Fruit fly (Drosophila melanogaster) whole organism, prepupa: ENCODE data around the gene CG31100.

ENCODE experiments used
- CG10631 ChIP-seq: fragments of 200-800 bp; sonication (Bioruptor generic); optimal IDR thresholded peaks from 2 replicates; lab custom pipeline; 2016; ENCODE audit warnings: missing biosample characterization, missing genetic modification characterization
- CG10669 ChIP-seq: fragments of 200-800 bp; sonication (Bioruptor generic); optimal IDR thresholded peaks from 3 replicates; lab custom pipeline; 2018; ENCODE audit warnings: missing biosample characterization, mild to moderate bottlenecking, missing genetic modification characterization, moderate library complexity
- CG11294 ChIP-seq: fragments of 200-800 bp; sonication (Bioruptor generic); IDR thresholded peaks from 2 replicates; pipeline ENCODE4 v1.3.6; 2022; ENCODE audit warnings: missing biosample characterization, missing genetic modification characterization
- CG15336 ChIP-seq: fragments of 200-800 bp; sonication (Bioruptor generic); IDR thresholded peaks from 2 replicates; pipeline ENCODE4 v1.3.6; 2022; ENCODE audit warnings: missing biosample characterization, missing genetic modification characterization
- CG16779 ChIP-seq: fragments of 200-800 bp; sonication (Bioruptor generic); optimal IDR thresholded peaks from 3 replicates; lab custom pipeline; 2017; ENCODE audit warnings: missing biosample characterization, mild to moderate bottlenecking, missing genetic modification characterization
- CG3032 ChIP-seq: fragments of 200-800 bp; optimal IDR thresholded peaks from 2 replicates; lab custom pipeline; 2019; ENCODE audit warnings: missing biosample characterization, mild to moderate bottlenecking, missing genetic modification characterization, moderate library complexity
- CG31627 ChIP-seq: fragments of 200-800 bp; sonication (Bioruptor generic); optimal IDR thresholded peaks from 3 replicates; lab custom pipeline; 2016; ENCODE audit warnings: missing biosample characterization, missing genetic modification characterization
- CG32006 ChIP-seq: fragments of 200-800 bp; sonication (Bioruptor generic); optimal IDR thresholded peaks from 3 replicates; lab custom pipeline; 2017; ENCODE audit warnings: missing biosample characterization, mild to moderate bottlenecking, missing genetic modification characterization
- CG4318 ChIP-seq: fragments of 200-800 bp; sonication (Bioruptor generic); optimal IDR thresholded peaks from 3 replicates; lab custom pipeline; 2017; ENCODE audit warnings: missing biosample characterization, mild to moderate bottlenecking, missing genetic modification characterization
- CG6163 ChIP-seq: fragments of 200-800 bp; sonication (Bioruptor generic); IDR thresholded peaks from 3 replicates; pipeline ENCODE4 v1.3.6; 2022; ENCODE audit warnings: missing biosample characterization, missing genetic modification characterization
- CG6792 ChIP-seq: fragments of 200-800 bp; sonication (Bioruptor generic); optimal IDR thresholded peaks from 3 replicates; lab custom pipeline; 2016; ENCODE audit warnings: missing biosample characterization, missing genetic modification characterization
- CG6808 ChIP-seq: fragments of 200-800 bp; sonication (Bioruptor generic); optimal IDR thresholded peaks from 3 replicates; lab custom pipeline; 2017; ENCODE audit warnings: missing biosample characterization, missing genetic modification characterization, mild to moderate bottlenecking, moderate library complexity, missing genetic modification reagents
- CG7368 ChIP-seq: fragments of 200-800 bp; sonication (Bioruptor generic); optimal IDR thresholded peaks from 3 replicates; lab custom pipeline; 2016; ENCODE audit warnings: missing biosample characterization, missing genetic modification characterization
- CG8119 ChIP-seq: fragments of 200-800 bp; sonication (Bioruptor generic); IDR thresholded peaks from 3 replicates; pipeline ENCODE4 v1.3.6; 2022; ENCODE audit warnings: missing biosample characterization, missing genetic modification characterization
- CG8319 ChIP-seq: fragments of 200-800 bp; sonication (Bioruptor generic); optimal IDR thresholded peaks from 3 replicates; lab custom pipeline; 2016; ENCODE audit warnings: missing biosample characterization, missing genetic modification characterization
- CG9139 ChIP-seq: fragments of 200-800 bp; sonication (Bioruptor generic); optimal IDR thresholded peaks from 3 replicates; lab custom pipeline; 2017; ENCODE audit warnings: missing biosample characterization, mild to moderate bottlenecking, missing genetic modification characterization
- Eip75B ChIP-seq: fragments of 200-800 bp; sonication (Bioruptor generic); optimal IDR thresholded peaks from 3 replicates; lab custom pipeline; 2016; ENCODE audit warnings: missing biosample characterization, missing genetic modification characterization
- Eip78C ChIP-seq: fragments of 200-800 bp; sonication (Bioruptor generic); peaks from one replicate; lab custom pipeline; 2016; ENCODE audit warnings: missing biosample characterization, missing genetic modification characterization
- Eip93F ChIP-seq: fragments of 200-800 bp; sonication (Bioruptor generic); optimal IDR thresholded peaks from 2 replicates; lab custom pipeline; 2016; ENCODE audit warnings: missing biosample characterization, mild to moderate bottlenecking, missing genetic modification characterization
- Ets21C ChIP-seq: fragments of 200-800 bp; sonication (Bioruptor generic); optimal IDR thresholded peaks from 3 replicates; lab custom pipeline; 2016; ENCODE audit warnings: missing biosample characterization, missing genetic modification characterization
- Ets96B ChIP-seq: fragments of 200-800 bp; optimal IDR thresholded peaks from 2 replicates; lab custom pipeline; 2019; ENCODE audit warnings: missing biosample characterization, mild to moderate bottlenecking, missing genetic modification characterization, moderate library complexity
- Gug ChIP-seq: fragments of 200-800 bp; sonication (Bioruptor generic); IDR thresholded peaks from 2 replicates; pipeline ENCODE4 v1.3.6; 2022; ENCODE audit warnings: missing biosample characterization, missing genetic modification characterization
- Hr38 ChIP-seq: sonication (Bioruptor generic); optimal IDR thresholded peaks from 2 replicates; lab custom pipeline; 2016; ENCODE audit warnings: missing biosample characterization, missing genetic modification characterization
- Hr39 ChIP-seq: fragments of 200-800 bp; sonication (Bioruptor generic); optimal IDR thresholded peaks from 2 replicates; lab custom pipeline; 2016; ENCODE audit warnings: missing biosample characterization, missing genetic modification characterization
- Hr4 ChIP-seq: fragments of 200-800 bp; sonication (Bioruptor generic); optimal IDR thresholded peaks from 3 replicates; lab custom pipeline; 2016; ENCODE audit warnings: missing biosample characterization, missing genetic modification characterization
- Lpt ChIP-seq: fragments of 200-800 bp; sonication (Bioruptor generic); optimal IDR thresholded peaks from 3 replicates; lab custom pipeline; 2016; ENCODE audit warnings: missing biosample characterization, missing genetic modification characterization
- Met ChIP-seq: fragments of 200-800 bp; sonication (Bioruptor generic); optimal IDR thresholded peaks from 3 replicates; lab custom pipeline; 2016; ENCODE audit warnings: missing biosample characterization, missing genetic modification characterization
- OdsH ChIP-seq: fragments of 200-800 bp; sonication (Bioruptor generic); optimal IDR thresholded peaks from 3 replicates; lab custom pipeline; 2016; ENCODE audit warnings: missing biosample characterization, missing genetic modification characterization
- Sox14 ChIP-seq: fragments of 200-800 bp; sonication (Bioruptor generic); optimal IDR thresholded peaks from 3 replicates; lab custom pipeline; 2016; ENCODE audit warnings: missing biosample characterization, missing genetic modification characterization
- Sox15 ChIP-seq: fragments of 200-800 bp; sonication (Bioruptor generic); optimal IDR thresholded peaks from 3 replicates; lab custom pipeline; 2016; ENCODE audit warnings: missing biosample characterization, missing genetic modification characterization
- achi ChIP-seq: fragments of 200-800 bp; sonication (Bioruptor generic); optimal IDR thresholded peaks from 3 replicates; lab custom pipeline; 2016; ENCODE audit warnings: missing biosample characterization, missing genetic modification characterization
- acj6 ChIP-seq: fragments of 200-800 bp; sonication (Bioruptor generic); optimal IDR thresholded peaks from 3 replicates; lab custom pipeline; 2016; ENCODE audit warnings: missing biosample characterization, missing genetic modification characterization
- cyc ChIP-seq: fragments of 200-800 bp; sonication (Bioruptor generic); optimal IDR thresholded peaks from 3 replicates; lab custom pipeline; 2016; ENCODE audit warnings: missing biosample characterization, missing genetic modification characterization
- dac ChIP-seq: fragments of 200-800 bp; sonication (Bioruptor generic); optimal IDR thresholded peaks from 2 replicates; lab custom pipeline; 2017; ENCODE audit warnings: missing biosample characterization, mild to moderate bottlenecking, missing genetic modification characterization
- eg ChIP-seq: fragments of 200-800 bp; sonication (Bioruptor generic); IDR thresholded peaks from 3 replicates; pipeline ENCODE4 v1.3.6; 2022; ENCODE audit warnings: missing biosample characterization, missing genetic modification characterization
- esn ChIP-seq: fragments of 200-800 bp; sonication (Bioruptor generic); optimal IDR thresholded peaks from 2 replicates; lab custom pipeline; 2016; ENCODE audit warnings: missing biosample characterization, mild to moderate bottlenecking, missing genetic modification characterization, moderate library complexity
- fd59A ChIP-seq: fragments of 200-800 bp; sonication (Bioruptor generic); optimal IDR thresholded peaks from 2 replicates; lab custom pipeline; 2017; ENCODE audit warnings: missing biosample characterization, mild to moderate bottlenecking, missing genetic modification characterization, missing genetic modification reagents
- lz ChIP-seq: fragments of 200-800 bp; sonication (Bioruptor generic); optimal IDR thresholded peaks from 3 replicates; lab custom pipeline; 2016; ENCODE audit warnings: missing biosample characterization, missing genetic modification characterization
- net ChIP-seq: fragments of 200-800 bp; sonication (Bioruptor generic); optimal IDR thresholded peaks from 3 replicates; lab custom pipeline; 2016; ENCODE audit warnings: missing biosample characterization, missing genetic modification characterization
- salr ChIP-seq, 2 experiments: fragments of 200-800 bp; sonication (Bioruptor generic); optimal IDR thresholded peaks; 3 replicates each; lab custom pipeline; 2016 to 2018; ENCODE audit warnings: missing biosample characterization in 2 of 2, missing genetic modification characterization in 2 of 2, mild to moderate bottlenecking in 1 of 2
- ss ChIP-seq, 2 experiments: fragments of 200-800 bp; sonication (Bioruptor generic); optimal IDR thresholded peaks; 2 replicates in 1 of 2; 3 replicates in 1 of 2; lab custom pipeline; 2017 to 2018; ENCODE audit warnings: mild to moderate bottlenecking in 2 of 2, missing biosample characterization in 2 of 2, missing genetic modification characterization in 2 of 2, moderate library complexity in 1 of 2
- svp ChIP-seq: fragments of 200-800 bp; sonication (Bioruptor generic); peaks from one replicate; lab custom pipeline; 2016; ENCODE audit warnings: missing biosample characterization, missing genetic modification characterization
- topi ChIP-seq: fragments of 200-800 bp; sonication (Bioruptor generic); optimal IDR thresholded peaks from 3 replicates; lab custom pipeline; 2016; ENCODE audit warnings: missing biosample characterization, missing genetic modification characterization

The CG31100 gene

dm6 chr3R:9039448-9039847 is 36.0 kb upstream of the CG31100 start, which contains the start of gene neur (continued):
- TF ChIP-seq Met (GFP tag; lab: Kevin White, UChicago) (no peak), acj6 (GFP tag; lab: Kevin White, UChicago) (no peak), CG6808 (GFP tag; lab: Kevin White, UChicago) (no peak), CG9139 (GFP tag; lab: Kevin White, UChicago) (no peak), fd59A (GFP tag; lab: Kevin White, UChicago) (no peak), Ets96B (no peak), Hr4 (GFP tag; lab: Kevin White, UChicago) (no peak), CG10631 (GFP tag; lab: Kevin White, UChicago) (no peak), OdsH (GFP tag; lab: Kevin White, UChicago) (no peak), CG15336 (GFP tag; lab: Robert Waterston, UW) (no peak), CG3032 (tag; lab: Kevin White, UChicago) (peak; percentile 14), Eip75B (GFP tag; lab: Kevin White, UChicago) (peak; percentile 16), CG6163 (GFP tag; lab: Robert Waterston, UW) (no peak), Ets21C (no peak), esn (peak; percentile 36), Eip78C (peak; percentile 80), Hr39 (GFP tag; lab: Kevin White, UChicago) (peak; percentile 25), dac (GFP tag; lab: Kevin White, UChicago) (no peak), Hr38 (GFP tag; lab: Kevin White, UChicago) (no peak), CG11294 (no peak), CG4318 (GFP tag; lab: Kevin White, UChicago) (no peak), CG6792 (GFP tag; lab: Kevin White, UChicago) (peak; percentile 6), CG32006 (GFP tag; lab: Kevin White, UChicago) (no peak), Gug (GFP tag; lab: Robert Waterston, UW) (no peak), Eip93F (GFP tag; lab: Kevin White, UChicago) (no peak), CG8319 (GFP tag; lab: Kevin White, UChicago) (no peak), net (GFP tag; lab: Kevin White, UChicago) (no peak), lz (GFP tag; lab: Kevin White, UChicago) (peak; percentile 41), Sox15 (GFP tag; lab: Kevin White, UChicago) (no peak), CG31627 (GFP tag; lab: Kevin White, UChicago) (peak; percentile 25), CG8119 (GFP tag; lab: Robert Waterston, UW) (no peak), CG7368 (GFP tag; lab: Kevin White, UChicago) (no peak), Sox14 (GFP tag; lab: Kevin White, UChicago) (peak; percentile 18), CG10669 (no peak), achi (GFP tag; lab: Kevin White, UChicago) (peak; percentile 82), salr (GFP tag; optimal IDR thresholded peaks at IDR 0.05; lab: Kevin White, UChicago) (no peak)

DNA sequence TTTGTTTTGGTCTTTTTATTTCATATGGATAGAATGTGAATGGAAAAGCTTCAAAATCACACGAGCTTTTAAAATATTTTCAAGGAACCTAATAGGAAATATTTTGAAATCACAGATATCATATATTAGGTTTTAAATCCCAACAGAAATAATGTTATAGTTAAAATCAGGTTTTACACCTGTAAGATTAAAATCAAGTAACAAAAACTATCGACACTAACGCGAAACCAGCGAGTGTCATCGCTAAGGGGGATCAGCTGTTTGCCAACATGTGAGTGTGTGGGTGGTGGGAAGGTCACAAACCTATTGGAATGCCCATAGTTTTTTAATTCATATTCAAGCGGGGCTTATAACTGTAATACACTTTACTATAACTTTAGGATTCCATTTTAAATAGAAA is 35.2 kb upstream of the CG31100 start, which contains the start of gene hyx:
Gene hyx, plus strand, starts transcription at position 109 of the 400 bp plus-strand sequence.
- TF ChIP-seq svp (peak; percentile 96), CG8319 (GFP tag; lab: Kevin White, UChicago) (no peak), Sox14 (GFP tag; lab: Kevin White, UChicago) (peak; percentile 30), Eip78C (peak; percentile 81), CG6163 (GFP tag; lab: Robert Waterston, UW) (no peak), CG6792 (GFP tag; lab: Kevin White, UChicago) (no peak), achi (GFP tag; lab: Kevin White, UChicago) (peak; percentile 2), Ets21C (no peak), eg (GFP tag; lab: Robert Waterston, UW) (peak; percentile 33; the same call in 2 of the 3 replicates), CG15336 (GFP tag; lab: Robert Waterston, UW) (peak; percentile 19; the same call in 1 of the 2 replicates), CG10631 (GFP tag; lab: Kevin White, UChicago) (peak; percentile 1), Gug (GFP tag; lab: Robert Waterston, UW) (no peak), cyc (GFP tag; lab: Kevin White, UChicago) (peak; percentile 27), esn (peak; percentile 54), dac (GFP tag; lab: Kevin White, UChicago) (no peak), Hr39 (GFP tag; lab: Kevin White, UChicago) (peak; percentile 52), lz (GFP tag; lab: Kevin White, UChicago) (peak; percentile 12), Eip93F (GFP tag; lab: Kevin White, UChicago) (no peak), ss (GFP tag; optimal IDR thresholded peaks at IDR 0.05; lab: Kevin White, UChicago) (no peak), CG31627 (GFP tag; lab: Kevin White, UChicago) (peak; percentile 20), Ets96B (no peak), CG3032 (tag; lab: Kevin White, UChicago) (peak; percentile 36), Hr4 (GFP tag; lab: Kevin White, UChicago) (peak; percentile 53), acj6 (GFP tag; lab: Kevin White, UChicago) (peak; percentile 30), Eip75B (GFP tag; lab: Kevin White, UChicago) (peak; percentile 36), salr (GFP tag; optimal IDR thresholded peaks at IDR 0.05; lab: Kevin White, UChicago) (no peak), CG16779 (tag; lab: Kevin White, UChicago) (no peak), CG6808 (GFP tag; lab: Kevin White, UChicago) (no peak), topi (GFP tag; lab: Kevin White, UChicago) (peak; percentile 40), Lpt (GFP tag; lab: Kevin White, UChicago) (peak; percentile 22)
